Fruit fly (Drosophila melanogaster): ENCODE measurements around the gene btd.

The btd gene

DNA sequence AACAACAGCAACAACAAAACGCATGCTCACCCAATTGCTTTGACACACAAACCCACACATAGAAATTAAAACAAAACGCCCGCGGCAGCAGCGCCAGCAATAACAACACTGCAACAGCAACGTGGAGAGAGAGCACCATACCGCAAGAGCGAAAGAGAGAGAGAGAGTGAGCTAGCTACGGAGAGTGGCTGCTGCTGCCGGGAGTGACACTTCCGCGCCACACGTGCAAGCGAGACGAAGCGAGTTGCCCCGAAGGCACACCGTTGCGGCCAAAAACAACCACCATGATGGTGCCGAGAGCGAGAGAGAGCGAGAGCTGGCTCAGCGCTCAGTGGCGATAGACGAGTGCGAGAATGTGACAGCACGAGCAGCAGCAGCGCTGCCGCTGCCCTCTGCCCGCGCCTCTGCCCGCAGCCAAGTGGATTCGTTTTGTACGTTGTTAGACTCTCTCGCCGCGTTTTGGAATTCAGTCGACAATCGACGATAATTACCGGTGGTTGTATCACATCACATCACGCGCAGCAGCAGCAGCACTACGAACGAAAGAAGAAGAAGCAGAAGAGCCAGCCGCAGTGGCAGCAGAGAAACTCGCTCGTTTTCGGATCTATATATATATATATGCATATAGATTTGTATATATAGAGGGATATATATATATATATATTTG is at the start of gene btd:
TSS of gene btd (plus strand) at position 467 of the 667 bp plus-strand sequence.
- TF ChIP-seq Vsx2 (GFP tag; optimal IDR thresholded peaks at IDR 0.05; ENCODE audit: partially characterized antibody) (peak; percentile 51), CG32264 (GFP tag; optimal IDR thresholded peaks at IDR 0.05) (no peak), Dfd (GFP tag; optimal IDR thresholded peaks at IDR 0.05) (no peak), Dif (GFP tag; optimal IDR thresholded peaks at IDR 0.05; ENCODE audit: partially characterized antibody) (peak; percentile 47), Sp1 (GFP tag; optimal IDR thresholded peaks at IDR 0.05) (peak; percentile 16), Myc (optimal IDR thresholded peaks at IDR 0.05) (no peak), sage (GFP tag; optimal IDR thresholded peaks at IDR 0.05) (no peak), dl (GFP tag; optimal IDR thresholded peaks at IDR 0.05; ENCODE audit: insufficient read depth in 1 of 2, partially characterized antibody in 2 of 2) (peak; percentile 40 to 55), Hr83 (GFP tag; optimal IDR thresholded peaks at IDR 0.05; ENCODE audit: poor library complexity, severe bottlenecking) (peak; percentile 15), jim (GFP tag; optimal IDR thresholded peaks at IDR 0.05) (peak; percentile 91), Abd-B (GFP tag; optimal IDR thresholded peaks at IDR 0.05) (no peak), OdsH (GFP tag; optimal IDR thresholded peaks at IDR 0.05) (no peak), GATAd (GFP tag; optimal IDR thresholded peaks at IDR 0.05) (no peak)

DNA sequence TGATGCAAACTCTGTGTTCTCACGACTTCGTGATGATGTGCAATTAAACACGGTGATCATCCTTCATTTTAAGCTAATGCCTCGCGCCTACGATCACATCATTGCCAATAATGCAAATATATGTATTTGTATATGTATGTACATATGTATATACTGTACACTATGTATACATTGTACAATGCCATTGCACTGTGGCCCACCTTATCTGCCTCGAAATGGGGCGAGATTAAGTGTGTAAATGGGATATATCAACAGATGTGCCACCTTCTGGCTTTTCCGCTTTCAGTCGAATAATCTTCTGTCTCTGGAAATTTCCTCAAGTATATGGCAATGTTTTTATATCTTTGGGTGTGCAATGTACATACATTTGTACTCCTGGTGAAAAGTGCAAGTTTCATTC is 49.2 kb upstream of the btd start:
- TF ChIP-seq N (GFP tag; optimal IDR thresholded peaks at IDR 0.05) (no peak), usp (GFP tag; optimal IDR thresholded peaks at IDR 0.05) (no peak), Dif (GFP tag; optimal IDR thresholded peaks at IDR 0.05; ENCODE audit: partially characterized antibody) (no peak), Dfd (GFP tag; optimal IDR thresholded peaks at IDR 0.05) (no peak), woc (GFP tag; optimal IDR thresholded peaks at IDR 0.05) (no peak), foxo (GFP tag; optimal IDR thresholded peaks at IDR 0.05) (no peak), Abd-B (GFP tag; optimal IDR thresholded peaks at IDR 0.05) (no peak), Myc (optimal IDR thresholded peaks at IDR 0.05) (no peak)

DNA sequence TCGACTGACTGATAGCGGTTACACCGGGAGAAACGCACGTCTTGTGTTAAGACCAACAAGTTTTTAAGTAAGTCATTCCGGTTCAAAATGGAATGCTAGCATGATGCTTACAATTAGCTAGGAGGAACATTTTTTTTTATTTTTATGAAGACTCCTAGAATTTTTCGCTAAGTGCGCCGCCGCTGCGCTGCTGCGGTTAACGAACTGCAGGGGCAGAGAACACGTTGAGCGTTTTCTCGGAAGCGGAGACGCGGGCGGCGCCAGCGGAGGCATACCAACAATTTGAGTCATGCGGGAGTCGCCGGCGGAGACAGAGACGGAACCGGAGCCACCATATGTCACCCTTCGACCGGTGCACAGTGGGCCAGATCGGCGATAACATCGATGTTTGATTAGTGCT is 48.0 kb upstream of the btd start:
- TF ChIP-seq usp (GFP tag; optimal IDR thresholded peaks at IDR 0.05): no peak
- TF ChIP-seq Vsx2 (GFP tag; optimal IDR thresholded peaks at IDR 0.05; ENCODE audit: partially characterized antibody): no peak
- no peak for TF ChIP-seq Dif (GFP tag; optimal IDR thresholded peaks at IDR 0.05; ENCODE audit: partially characterized antibody)
- peak; percentile 99 for TF ChIP-seq fru (GFP tag; optimal IDR thresholded peaks at IDR 0.05)
- TF ChIP-seq sage (GFP tag; optimal IDR thresholded peaks at IDR 0.05): peak; percentile 97
- no peak for TF ChIP-seq Abd-B (GFP tag; optimal IDR thresholded peaks at IDR 0.05)
- peak; percentile 96 for TF ChIP-seq psq (GFP tag; optimal IDR thresholded peaks at IDR 0.05)
- peak; percentile 96 for TF ChIP-seq GATAd (GFP tag; optimal IDR thresholded peaks at IDR 0.05)
- peak; percentile 98 for TF ChIP-seq Jra (GFP tag; optimal IDR thresholded peaks at IDR 0.05)
- TF ChIP-seq Sp1 (GFP tag; optimal IDR thresholded peaks at IDR 0.05): peak; percentile 99
- no peak for TF ChIP-seq N (GFP tag; optimal IDR thresholded peaks at IDR 0.05)
- peak; percentile 98 for TF ChIP-seq CG32264 (GFP tag; optimal IDR thresholded peaks at IDR 0.05)
- peak; percentile 94 for TF ChIP-seq Mio (GFP tag; optimal IDR thresholded peaks at IDR 0.05)
- TF ChIP-seq Hnf4 (GFP tag; optimal IDR thresholded peaks at IDR 0.05): peak; percentile 99
- peak; percentile 98 for TF ChIP-seq tai (GFP tag; optimal IDR thresholded peaks at IDR 0.05)
- TF ChIP-seq ey (GFP tag; optimal IDR thresholded peaks at IDR 0.05): peak; percentile 99
- TF ChIP-seq Myc (optimal IDR thresholded peaks at IDR 0.05): no peak
- peak; percentile 97 to 99 for TF ChIP-seq foxo (GFP tag; optimal IDR thresholded peaks at IDR 0.05)
- TF ChIP-seq sv (GFP tag; optimal IDR thresholded peaks at IDR 0.05): peak; percentile 91
- peak; percentile 46 for TF ChIP-seq Dfd (GFP tag; optimal IDR thresholded peaks at IDR 0.05)
- peak; percentile 59 for TF ChIP-seq jim (GFP tag; optimal IDR thresholded peaks at IDR 0.05)
- no peak for TF ChIP-seq lola (GFP tag; optimal IDR thresholded peaks at IDR 0.05)
- no peak for TF ChIP-seq Hr78 (GFP tag; optimal IDR thresholded peaks at IDR 0.05)
- TF ChIP-seq br (GFP tag; optimal IDR thresholded peaks at IDR 0.05): peak; percentile 99
- TF ChIP-seq h (GFP tag; optimal IDR thresholded peaks at IDR 0.05): peak; percentile 99
- peak; percentile 98 for TF ChIP-seq OdsH (GFP tag; optimal IDR thresholded peaks at IDR 0.05)
- peak; percentile 99 for TF ChIP-seq HLH106 (tag; optimal IDR thresholded peaks at IDR 0.05)
- TF ChIP-seq CG9705 (GFP tag; optimal IDR thresholded peaks at IDR 0.05): peak; percentile 99
- TF ChIP-seq dsf (GFP tag; optimal IDR thresholded peaks at IDR 0.05; ENCODE audit: borderline replicate concordance): peak; percentile 92
- peak; percentile 97 for TF ChIP-seq Rel (GFP tag; optimal IDR thresholded peaks at IDR 0.05)
- peak; percentile 94 for TF ChIP-seq Rel (tag; optimal IDR thresholded peaks at IDR 0.05)
- TF ChIP-seq dmrt93B (GFP tag; optimal IDR thresholded peaks at IDR 0.05): peak; percentile 98
- peak; percentile 99 for TF ChIP-seq rgr (GFP tag; optimal IDR thresholded peaks at IDR 0.05)
- no peak for TF ChIP-seq pan (optimal IDR thresholded peaks at IDR 0.05)
- TF ChIP-seq Hr83 (GFP tag; optimal IDR thresholded peaks at IDR 0.05; ENCODE audit: poor library complexity, severe bottlenecking): peak; percentile 94
- TF ChIP-seq CrebA (GFP tag; optimal IDR thresholded peaks at IDR 0.05; ENCODE audit: borderline replicate concordance): peak; percentile 96
- TF ChIP-seq woc (GFP tag; optimal IDR thresholded peaks at IDR 0.05): peak; percentile 98
- no peak for TF ChIP-seq dl (GFP tag; optimal IDR thresholded peaks at IDR 0.05; ENCODE audit: insufficient read depth in 1 of 2, partially characterized antibody in 2 of 2)
- TF ChIP-seq brk (GFP tag; optimal IDR thresholded peaks at IDR 0.05): peak; percentile 97

All from whole organism, wandering third instar larva.